Worm (Caenorhabditis elegans) whole organism, L4/young adult: ENCODE results near the gene C02F5.3.

Experiments used
- W03F9.2 ChIP-seq: fragments of 150-350 bp; optimal IDR thresholded peaks from 2 replicates; lab custom pipeline; 2014; ENCODE audit warnings: missing biosample characterization, missing genetic modification characterization
- dao-5 ChIP-seq: sonication (generic microtip); optimal IDR thresholded peaks from 2 replicates; lab custom pipeline; 2016; ENCODE audit warnings: missing genotype, missing genetic modification characterization, moderate library complexity, missing compliant biosample characterization
- him-1 ChIP-seq: sonication (generic microtip); optimal IDR thresholded peaks from 2 replicates; lab custom pipeline; 2016; ENCODE audit warnings: missing genotype, missing genetic modification reagents, missing genetic modification characterization, missing compliant biosample characterization

C02F5.3 gene

DNA sequence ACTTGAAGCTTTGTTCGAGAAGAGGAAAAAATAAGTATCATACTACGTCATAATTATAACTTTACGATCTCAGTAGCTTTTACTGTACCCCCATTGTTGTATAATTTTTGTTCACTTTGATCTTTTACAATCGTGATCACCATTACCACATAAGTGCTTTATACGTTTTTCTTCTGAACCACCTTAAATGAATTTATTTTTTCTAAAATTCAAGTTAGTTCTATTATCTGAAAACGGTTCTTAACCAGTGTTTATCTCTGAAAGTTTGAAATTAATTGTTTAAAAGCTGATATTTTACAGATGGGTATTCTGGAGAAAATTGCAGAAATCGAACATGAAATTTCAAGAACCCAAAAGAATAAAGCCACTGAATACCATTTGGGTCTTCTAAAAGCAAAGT lies at the start of gene C02F5.3:
TSS of gene C02F5.3 (plus strand) at position 301 of the 400 bp plus-strand sequence.
- TF ChIP-seq dao-5 (tag; lab: Kevin White, UChicago) (no peak), W03F9.2 (no peak), him-1 (tag; lab: Kevin White, UChicago) (no peak)

DNA sequence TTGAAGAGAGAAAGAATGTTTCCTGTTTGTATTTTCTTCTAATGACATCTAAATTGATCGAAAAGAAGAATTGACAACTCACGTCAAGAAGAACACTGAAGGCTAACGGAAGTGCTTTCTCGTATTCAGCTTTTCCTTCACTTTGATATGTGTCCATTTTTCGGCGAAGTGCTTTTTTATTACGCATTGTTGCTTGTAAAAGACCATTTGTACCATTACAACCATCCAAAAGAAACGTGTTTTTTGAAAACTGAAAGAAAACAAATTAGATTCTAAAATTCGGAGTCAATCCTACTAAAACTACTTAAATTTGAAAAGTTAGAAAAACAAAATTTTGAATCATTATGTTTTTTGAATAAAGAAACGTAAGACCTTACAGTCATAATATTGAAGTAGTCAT lies 46.6 kb upstream of the C02F5.3 start:
- TF ChIP-seq him-1 (tag; lab: Kevin White, UChicago): no peak
- no peak for TF ChIP-seq W03F9.2
- TF ChIP-seq dao-5 (tag; lab: Kevin White, UChicago): no peak

DNA sequence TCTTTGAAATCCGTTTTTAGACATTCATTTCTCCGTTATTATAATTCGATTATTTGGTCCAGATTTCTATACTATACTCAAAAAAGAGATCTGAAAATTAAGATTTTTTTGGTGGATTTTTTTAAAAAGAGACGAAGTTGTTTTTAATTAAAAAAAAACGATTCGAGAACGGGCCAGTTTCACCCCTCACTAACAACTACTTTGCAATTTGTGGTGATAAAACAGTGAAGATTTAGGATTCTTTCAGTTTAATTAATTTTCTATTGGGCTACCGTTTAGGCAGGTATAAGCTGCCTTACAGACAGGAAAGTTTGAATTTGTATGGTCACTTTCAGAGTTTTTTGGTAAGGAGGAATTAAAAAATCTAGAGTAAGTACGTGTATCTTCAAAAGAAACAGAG lies 44.6 kb upstream of the C02F5.3 start, which contains the start of gene unc-36:
TSS of gene unc-36 (minus strand) at position 101 of the 400 bp plus-strand sequence.
- TF ChIP-seq dao-5 (tag; lab: Kevin White, UChicago) (no peak), W03F9.2 (no peak), him-1 (tag; lab: Kevin White, UChicago) (no peak)

DNA sequence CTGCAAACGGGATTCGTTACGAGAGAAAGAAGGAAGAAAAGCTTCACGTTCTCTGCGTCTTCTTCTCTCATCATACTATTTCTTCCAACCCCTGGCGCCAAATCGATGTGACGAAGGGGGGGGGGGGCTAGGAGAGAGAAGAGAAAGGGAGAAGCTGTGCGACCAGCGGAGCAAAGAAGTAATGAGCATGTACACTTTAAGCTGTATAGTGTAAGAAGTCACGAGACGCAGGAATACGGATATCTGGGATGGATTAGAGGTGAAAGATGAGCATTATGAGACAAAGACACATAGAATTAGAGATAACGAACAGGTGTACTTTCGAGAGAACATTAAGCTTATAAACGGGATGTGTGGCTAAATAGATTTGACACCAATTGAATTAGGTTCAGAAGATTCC lies 43.9 kb upstream of the C02F5.3 start:
- TF ChIP-seq him-1 (tag; lab: Kevin White, UChicago) (peak; percentile 42), dao-5 (tag; lab: Kevin White, UChicago) (no peak), W03F9.2 (peak; percentile 25)

DNA sequence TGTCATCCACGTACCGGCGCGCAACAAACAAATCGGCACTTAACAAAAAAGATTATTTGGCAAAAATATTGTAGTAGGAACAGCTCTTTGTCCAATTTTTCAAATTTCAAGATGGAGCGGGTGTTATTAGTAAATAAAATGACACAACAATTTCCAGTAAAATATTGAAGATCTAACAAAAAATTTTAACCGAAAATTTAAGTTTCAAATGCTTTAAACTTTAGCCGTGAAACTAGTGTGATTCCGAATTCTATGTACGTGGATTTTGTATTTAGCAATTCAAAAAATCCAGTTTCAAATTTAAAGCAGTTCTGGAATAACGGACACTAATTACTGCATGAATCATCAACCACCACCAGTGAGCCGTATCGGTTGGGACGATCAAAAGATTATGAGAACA lies 42.9 kb upstream of the C02F5.3 start, which contains the start of gene snb-5:
TSS of gene snb-5 (plus strand) at position 301 of the 400 bp plus-strand sequence.
- TF ChIP-seq W03F9.2: no peak
- no peak for TF ChIP-seq him-1 (tag; lab: Kevin White, UChicago)

DNA sequence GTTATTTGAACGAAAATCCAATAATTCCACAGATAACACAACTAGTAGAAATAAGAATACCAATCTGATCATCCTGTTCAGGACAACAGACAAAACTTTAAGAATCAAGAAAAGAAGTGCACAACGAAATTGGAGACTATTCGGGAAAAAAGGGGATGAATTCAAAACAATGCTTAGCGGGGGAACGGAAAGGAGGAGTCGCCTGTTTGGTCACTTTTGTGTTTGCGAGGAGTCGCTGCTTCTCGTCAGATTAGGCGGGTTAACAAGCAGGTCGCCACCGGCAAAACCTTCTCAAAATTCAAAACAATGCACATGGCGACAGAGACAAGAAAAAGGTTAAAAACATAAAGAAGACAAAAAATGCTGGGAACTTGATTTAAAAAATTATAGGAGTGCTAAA lies 35.9 kb upstream of the C02F5.3 start, which contains the start of gene C30A5.10:
TSS of gene C30A5.10 (minus strand) at position 101 of the 400 bp plus-strand sequence.
- TF ChIP-seq W03F9.2 (no peak), dao-5 (tag; lab: Kevin White, UChicago) (no peak), him-1 (tag; lab: Kevin White, UChicago) (no peak)

DNA sequence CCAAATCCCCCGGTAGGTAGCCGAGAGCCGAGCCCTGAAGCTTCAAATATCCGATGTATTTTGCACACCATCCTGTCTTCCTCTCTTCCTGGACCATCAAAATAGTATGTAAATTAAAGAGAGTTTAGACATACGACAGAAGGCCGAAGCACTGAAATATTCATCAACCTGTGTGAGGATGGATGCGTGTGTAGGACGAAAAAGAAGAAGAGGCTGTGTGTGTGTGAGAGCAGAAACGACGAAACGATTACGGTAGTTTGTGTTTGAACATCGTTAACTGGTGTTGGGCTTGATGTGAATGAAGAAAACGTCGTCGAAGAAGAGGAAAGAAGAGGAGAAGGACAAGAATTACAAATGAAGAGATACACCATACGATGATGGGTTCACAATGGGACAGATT lies 34.1 kb upstream of the C02F5.3 start:
- no peak for TF ChIP-seq dao-5 (tag; lab: Kevin White, UChicago)
- no peak for TF ChIP-seq W03F9.2
- no peak for TF ChIP-seq him-1 (tag; lab: Kevin White, UChicago)

DNA sequence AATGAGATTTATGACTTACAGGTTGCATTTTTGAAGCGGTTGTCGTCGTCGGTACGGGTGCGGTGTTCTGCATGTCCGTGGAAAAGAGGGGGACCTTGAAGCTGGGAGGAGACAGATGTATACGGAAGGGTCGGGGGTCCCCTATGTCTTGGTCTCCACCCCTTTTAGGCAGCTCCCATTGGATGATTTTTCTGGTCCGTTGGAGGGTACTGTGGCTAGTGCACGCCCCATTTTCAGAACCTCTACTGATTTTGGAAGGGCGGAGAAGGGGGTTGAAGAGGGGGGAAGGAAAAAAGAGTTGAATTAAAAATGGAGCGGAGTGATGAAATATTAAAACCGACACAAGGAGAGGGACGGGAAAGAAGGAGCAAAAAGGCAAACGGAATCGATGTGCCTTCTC lies 29.5 kb upstream of the C02F5.3 start, which contains the start of gene unc-86:
TSS of gene unc-86 (minus strand) at position 113 of the 400 bp plus-strand sequence.
- no peak for TF ChIP-seq dao-5 (tag; lab: Kevin White, UChicago)
- no peak for TF ChIP-seq W03F9.2
- no peak for TF ChIP-seq him-1 (tag; lab: Kevin White, UChicago)

DNA sequence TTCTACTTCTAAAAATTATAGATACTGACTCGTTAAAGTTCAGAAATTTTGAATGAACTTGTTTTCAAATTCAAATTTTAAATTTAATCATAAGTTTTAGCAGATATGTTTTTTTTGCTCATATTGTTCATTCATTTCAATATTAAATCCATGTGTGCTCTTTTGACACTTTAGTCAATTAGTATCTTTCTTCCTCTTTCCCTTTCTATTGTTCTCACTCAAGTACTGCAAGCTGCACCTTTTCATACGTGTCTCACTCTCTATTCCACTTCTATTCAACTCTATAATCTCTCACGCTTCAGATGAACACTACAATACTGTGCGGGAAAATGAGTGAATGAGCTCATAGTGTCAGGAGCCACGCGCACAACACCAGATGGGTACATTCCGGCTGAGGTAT lies 27.8 kb upstream of the C02F5.3 start, which contains the start of gene C30A5.16:
TSS of gene C30A5.16 (plus strand) at position 301 of the 400 bp plus-strand sequence.
- TF ChIP-seq him-1 (tag; lab: Kevin White, UChicago) (no peak), dao-5 (tag; lab: Kevin White, UChicago) (no peak), W03F9.2 (no peak)

DNA sequence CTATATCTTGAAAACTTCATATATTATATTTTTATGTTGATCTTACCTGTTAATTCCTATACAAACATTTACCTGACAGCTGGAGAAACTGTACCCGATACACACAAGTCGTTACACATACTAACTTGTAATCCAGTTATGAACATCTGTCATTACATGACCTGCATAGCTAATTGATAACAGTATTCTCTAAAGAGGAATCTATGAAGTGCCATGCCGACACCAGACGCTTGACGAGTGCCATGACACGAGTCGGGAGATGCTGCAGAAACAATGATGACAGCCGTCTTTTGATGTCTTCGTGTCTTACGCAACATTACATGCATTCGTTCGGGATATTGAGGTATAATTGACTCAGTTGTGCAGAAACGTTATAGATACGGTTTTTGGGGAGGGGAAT lies 25.6 kb upstream of the C02F5.3 start:
- TF ChIP-seq W03F9.2: no peak
- no peak for TF ChIP-seq dao-5 (tag; lab: Kevin White, UChicago)
- TF ChIP-seq him-1 (tag; lab: Kevin White, UChicago): no peak

DNA sequence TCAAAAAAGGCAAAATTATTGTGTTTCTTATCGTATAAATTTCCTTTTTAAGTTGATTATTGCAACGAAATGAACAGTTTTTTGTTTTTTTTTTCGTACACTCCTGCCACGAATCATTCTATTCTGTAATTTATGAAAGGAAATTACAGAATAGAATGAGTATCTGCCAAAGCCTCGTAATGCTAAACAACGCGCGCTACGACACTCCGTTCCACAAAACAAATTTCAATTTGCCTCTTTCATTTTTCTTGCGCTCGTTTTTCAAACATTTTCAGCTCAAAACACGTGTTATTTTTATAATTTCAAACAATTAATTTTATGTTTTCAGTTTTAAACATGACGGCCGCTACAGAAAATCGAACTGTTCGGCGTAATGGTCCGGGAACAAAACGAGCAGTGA lies 20.9 kb upstream of the C02F5.3 start, which contains the start of gene mob-4:
TSS of gene mob-4 (plus strand) at position 329 of the 400 bp plus-strand sequence.
- TF ChIP-seq him-1 (tag; lab: Kevin White, UChicago) (no peak), dao-5 (tag; lab: Kevin White, UChicago) (no peak), W03F9.2 (no peak)

DNA sequence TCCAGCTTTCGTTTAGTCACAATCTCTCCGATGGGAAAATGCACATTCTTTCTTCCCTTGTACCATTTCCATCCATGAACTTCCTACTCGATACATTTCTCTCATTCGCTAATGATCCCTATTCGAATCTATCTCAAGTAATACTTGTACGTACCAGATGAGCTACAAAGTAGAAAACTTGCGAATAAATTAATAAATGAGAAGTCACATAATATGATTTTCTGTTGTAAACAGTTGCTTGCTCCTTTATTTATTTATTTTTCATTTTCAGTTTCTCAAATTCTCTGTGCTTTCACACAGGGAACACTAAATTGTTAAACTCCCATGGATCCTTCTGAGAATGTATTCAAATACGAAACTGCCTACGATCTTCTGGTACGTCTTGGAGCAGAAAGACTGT lies 19.5 kb upstream of the C02F5.3 start, which contains the start of gene rfs-1:
TSS of gene rfs-1 (plus strand) at position 301 of the 400 bp plus-strand sequence.
- TF ChIP-seq dao-5 (tag; lab: Kevin White, UChicago) (no peak), W03F9.2 (no peak), him-1 (tag; lab: Kevin White, UChicago) (no peak)

DNA sequence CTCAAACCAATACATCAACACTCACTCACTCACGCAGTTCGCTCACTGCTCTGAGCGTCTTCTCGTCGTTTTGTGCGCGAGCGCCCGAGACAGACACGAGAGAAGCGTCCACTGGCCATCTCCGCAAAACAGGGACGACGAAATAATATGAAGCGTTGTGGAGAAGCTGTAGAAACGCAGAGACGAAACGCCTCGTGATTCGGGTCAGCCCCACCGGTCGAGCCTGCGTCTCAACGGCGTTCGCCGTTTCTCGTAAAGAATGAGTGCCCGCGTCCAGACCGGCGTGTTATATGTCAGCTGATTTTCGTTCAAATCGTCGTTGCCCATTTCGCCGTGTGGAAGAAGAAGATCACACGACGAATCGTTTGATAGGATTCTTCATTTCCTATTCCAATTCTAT lies 18.2 kb upstream of the C02F5.3 start, which contains the start of gene fbxl-1:
TSS of gene fbxl-1 (plus strand) at position 320 of the 400 bp plus-strand sequence.
- TF ChIP-seq W03F9.2 (peak; percentile 2), him-1 (tag; lab: Kevin White, UChicago) (peak; percentile 84), dao-5 (tag; lab: Kevin White, UChicago) (no peak)

DNA sequence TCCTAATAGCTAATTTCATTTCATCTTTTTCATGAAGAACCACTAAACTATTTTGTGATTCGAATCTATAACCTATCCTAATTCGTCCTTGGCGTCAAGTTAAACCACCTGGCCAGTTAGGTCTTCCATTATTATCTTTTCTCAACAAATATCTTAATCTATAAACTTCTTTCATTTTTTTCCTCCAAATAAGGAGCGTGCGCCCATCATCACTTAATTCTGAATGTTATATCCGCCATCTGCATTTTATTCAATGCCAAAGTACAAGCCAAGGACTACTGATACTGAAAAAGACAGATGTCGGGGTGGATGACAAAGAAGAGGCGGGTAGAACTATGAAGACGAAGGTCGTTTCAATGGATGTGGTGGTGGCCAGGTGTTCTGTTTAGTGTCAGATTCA lies 16.8 kb upstream of the C02F5.3 start:
- TF ChIP-seq W03F9.2 (no peak), dao-5 (tag; lab: Kevin White, UChicago) (no peak), him-1 (tag; lab: Kevin White, UChicago) (no peak)

DNA sequence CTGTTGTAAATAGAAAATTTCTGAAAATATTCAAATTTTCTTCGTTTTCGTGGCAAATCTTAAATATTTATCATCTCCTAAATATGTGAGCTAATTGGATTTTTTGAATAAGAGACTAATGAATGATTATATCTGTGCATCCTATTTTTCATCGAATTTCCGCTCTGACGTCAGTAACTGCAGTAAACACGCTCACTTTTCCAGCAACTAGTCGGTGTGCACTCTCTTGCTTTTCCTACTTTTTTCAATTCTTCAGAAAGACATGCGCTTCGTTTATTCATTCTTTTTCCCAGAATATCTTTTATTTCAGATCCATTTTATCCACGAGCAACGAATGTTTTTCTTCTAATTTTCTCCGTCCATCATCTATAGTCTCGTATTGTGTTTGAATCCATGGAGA lies 16.2 kb upstream of the C02F5.3 start:
- TF ChIP-seq him-1 (tag; lab: Kevin White, UChicago) (no peak), W03F9.2 (no peak), dao-5 (tag; lab: Kevin White, UChicago) (no peak)
